Fruit fly (Drosophila melanogaster) S2 (cell line): ENCODE results near the gene Pdf.

Source experiments
- CG8478 ChIP-seq: fragments of >200 bp; optimal IDR thresholded peaks from 2 replicates; lab custom pipeline; 2018
- CTCF ChIP-seq, 2 experiments: fragments of >200 bp; optimal IDR thresholded peaks; 2 replicates each; lab custom pipeline; 2018

dm6 chr3R:26462173-26462959 is 6.4 kb upstream of the Pdf start:
- TF ChIP-seq CG8478 (lab: Kevin White, UChicago), result no peak
- no peak for TF ChIP-seq CTCF (optimal IDR thresholded peaks at IDR 0.05; lab: Kevin White, UChicago)
